Worm (Caenorhabditis elegans) whole organism, late embryonic: Measurements from ENCODE around the gene C17F4.12.

Source experiments
- dve-1 ChIP-seq: sonication (generic microtip); optimal IDR thresholded peaks from 2 replicates; lab custom pipeline; 2017; ENCODE audit warnings: antibody characterized with exemption, mild to moderate bottlenecking, missing genetic modification characterization, missing compliant biosample characterization
- pqm-1 ChIP-seq: sonication (generic microtip); optimal IDR thresholded peaks from 2 replicates; lab custom pipeline; 2016; ENCODE audit warnings: missing genetic modification characterization, missing compliant biosample characterization
- ttx-3 ChIP-seq: sonication (generic microtip); optimal IDR thresholded peaks from 2 replicates; lab custom pipeline; 2016; ENCODE audit warnings: missing genetic modification reagents, missing genetic modification characterization, missing compliant biosample characterization

- TF ChIP-seq ttx-3 (no peak), dve-1 (no peak), pqm-1 (no peak)
These were observed at the start of gene C17F4.12 for ce11 chrII:3244070-3244469.
